Worm (Caenorhabditis elegans): ENCODE measurements around the gene Y32F6A.4.
A peak's percentile ranks its signal among the peaks of the same experiment; 100 is the strongest.

Gene Y32F6A.4

DNA sequence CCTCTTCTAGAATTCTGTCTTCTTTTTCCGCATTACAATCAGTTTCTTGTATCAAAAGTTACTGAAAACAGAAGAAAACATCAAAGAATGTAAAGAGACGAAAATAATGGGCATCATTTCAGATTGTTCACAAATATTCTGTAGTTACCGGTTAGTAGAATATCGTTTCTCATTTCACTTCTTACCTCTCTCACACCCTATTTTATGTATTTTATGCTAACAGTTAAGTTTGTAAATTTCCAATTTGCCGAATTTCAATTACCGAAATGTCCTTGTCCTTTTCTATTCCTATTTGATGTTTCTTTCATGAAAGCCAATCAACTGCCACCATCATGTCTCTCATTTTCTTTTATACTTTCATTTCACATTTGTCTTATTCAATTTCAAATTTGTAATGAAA lies 10.4 kb downstream of the Y32F6A.4 start:
- peak; percentile 16 for TF ChIP-seq sma-3 (GFP tag; optimal IDR thresholded peaks at IDR 0.05)
- peak; percentile 25 for TF ChIP-seq blmp-1 (tag; optimal IDR thresholded peaks at IDR 0.05; ENCODE audit: insufficient read depth)
- no peak for TF ChIP-seq Y55F3AM.14 (GFP tag; optimal IDR thresholded peaks at IDR 0.05)
- no peak for TF ChIP-seq lsy-2 (tag; optimal IDR thresholded peaks at IDR 0.05)
- TF ChIP-seq ceh-16 (tag; optimal IDR thresholded peaks at IDR 0.05): no peak
- peak; percentile 76 for TF ChIP-seq nhr-25 (tag; optimal IDR thresholded peaks at IDR 0.05)

ce11 chrV:10421802-10422201 lies 12.1 kb downstream of the Y32F6A.4 start, which contains the start of gene col-13:
Gene col-13, minus strand, starts transcription at chrV:10421902.
- TF ChIP-seq R02D3.7 (tag; optimal IDR thresholded peaks at IDR 0.05) (no peak), lin-13 (GFP tag; optimal IDR thresholded peaks at IDR 0.05) (no peak), mbf-1 (tag; optimal IDR thresholded peaks at IDR 0.05) (no peak), nhr-25 (tag; optimal IDR thresholded peaks at IDR 0.05) (no peak), elt-1 (tag; optimal IDR thresholded peaks at IDR 0.05) (no peak), ztf-4 (tag; optimal IDR thresholded peaks at IDR 0.05) (no peak), alr-1 (tag; optimal IDR thresholded peaks at IDR 0.05) (no peak), skn-1 (tag; optimal IDR thresholded peaks at IDR 0.05) (no peak), snpc-4 (tag; optimal IDR thresholded peaks at IDR 0.05) (no peak), nhr-10 (tag; optimal IDR thresholded peaks at IDR 0.05) (no peak), elt-3 (tag; optimal IDR thresholded peaks at IDR 0.05) (no peak), ztf-11 (tag; optimal IDR thresholded peaks at IDR 0.05) (no peak)

- TF ChIP-seq peb-1 (tag; optimal IDR thresholded peaks at IDR 0.05): no peak
- TF ChIP-seq lin-11 (tag; optimal IDR thresholded peaks at IDR 0.05): no peak
- TF ChIP-seq nhr-21 (tag; optimal IDR thresholded peaks at IDR 0.05): no peak
- no peak for TF ChIP-seq fos-1 (tag; optimal IDR thresholded peaks at IDR 0.05)
- TF ChIP-seq sem-4 (tag; optimal IDR thresholded peaks at IDR 0.05): no peak
These were observed 14.9 kb downstream of the Y32F6A.4 start, which contains the start of gene F15H10.5 for ce11 chrV:10418961-10419360. Gene F15H10.5, minus strand, starts transcription at chrV:10419061.

DNA sequence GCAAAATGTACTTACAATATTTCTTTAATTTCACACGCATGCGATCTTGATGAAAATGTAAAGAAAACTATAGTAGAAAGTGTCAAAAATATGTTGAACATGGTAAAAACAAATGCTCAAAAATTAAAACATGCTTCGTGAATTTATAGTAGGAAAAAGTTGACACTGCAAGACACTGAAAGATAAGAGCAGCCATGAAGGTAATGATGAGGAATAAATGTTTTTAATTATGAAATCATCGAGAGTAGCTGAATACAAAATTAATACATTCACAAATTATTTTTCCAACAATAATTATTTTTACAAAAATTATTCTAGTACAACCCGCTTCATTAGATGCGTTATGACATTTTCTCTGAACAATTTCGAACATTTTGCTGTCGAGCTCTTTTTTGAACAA lies 16.9 kb downstream of the Y32F6A.4 start, which contains the start of gene F15H10.10:
Gene F15H10.10, minus strand, starts transcription at position 101 of the 400 bp plus-strand sequence.
- TF ChIP-seq lin-13 (GFP tag; optimal IDR thresholded peaks at IDR 0.05) (no peak), unc-39 (tag; optimal IDR thresholded peaks at IDR 0.05) (no peak), ztf-1 (GFP tag; conservative IDR thresholded peaks at IDR 0.05) (no peak), mab-5 (tag; optimal IDR thresholded peaks at IDR 0.05) (no peak), aly-2 (tag; optimal IDR thresholded peaks at IDR 0.05) (no peak), nhr-10 (tag; optimal IDR thresholded peaks at IDR 0.05) (no peak), R02D3.7 (tag; optimal IDR thresholded peaks at IDR 0.05) (no peak), snpc-4 (tag; optimal IDR thresholded peaks at IDR 0.05) (no peak), egl-27 (tag; optimal IDR thresholded peaks at IDR 0.05) (no peak), ztf-4 (tag; optimal IDR thresholded peaks at IDR 0.05) (no peak), nhr-77 (tag; optimal IDR thresholded peaks at IDR 0.05) (no peak), sem-4 (tag; optimal IDR thresholded peaks at IDR 0.05) (no peak), ama-1 (optimal IDR thresholded peaks at IDR 0.05) (no peak), mdl-1 (tag; optimal IDR thresholded peaks at IDR 0.05) (no peak), zag-1 (tag; optimal IDR thresholded peaks at IDR 0.05) (no peak), lin-39 (tag; optimal IDR thresholded peaks at IDR 0.05) (no peak), mbf-1 (tag; optimal IDR thresholded peaks at IDR 0.05) (no peak), nhr-21 (tag; optimal IDR thresholded peaks at IDR 0.05) (no peak), lsy-2 (tag; optimal IDR thresholded peaks at IDR 0.05) (no peak)

DNA sequence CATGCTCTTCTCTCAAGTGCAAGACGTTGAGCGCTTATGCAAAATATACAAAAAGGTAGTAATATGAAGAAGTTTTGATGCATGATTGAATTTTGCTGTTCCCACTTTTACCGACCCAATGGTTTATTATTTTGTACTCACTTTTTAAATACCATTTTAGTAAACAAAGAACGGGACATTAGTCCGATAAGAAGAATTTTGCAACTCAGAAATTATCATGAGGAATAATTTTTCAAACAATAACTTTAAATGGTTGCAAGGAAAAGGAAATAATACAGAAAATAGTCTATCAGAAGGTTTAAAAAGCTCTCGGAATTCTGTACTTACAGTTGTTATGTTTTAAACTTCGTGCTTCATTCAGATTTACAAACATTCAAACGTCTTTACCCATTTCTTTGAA lies 19.3 kb downstream of the Y32F6A.4 start, which contains the start of gene F15H10.9:
Gene F15H10.9, minus strand, starts transcription at position 101 of the 400 bp plus-strand sequence.
- TF ChIP-seq C34F6.9 (tag; optimal IDR thresholded peaks at IDR 0.05): no peak
- TF ChIP-seq alr-1 (tag; optimal IDR thresholded peaks at IDR 0.05): no peak
- no peak for TF ChIP-seq dmd-4 (tag; optimal IDR thresholded peaks at IDR 0.05)
- no peak for TF ChIP-seq nhr-12 (tag; optimal IDR thresholded peaks at IDR 0.05)
